Worm (Caenorhabditis elegans) whole organism, L2 larva: Measurements from ENCODE around the gene best-18.

Experiments
- aly-2 ChIP-seq: fragments of 150-350 bp; optimal IDR thresholded peaks from 2 replicates; lab custom pipeline; 2014; ENCODE audit warnings: missing biosample characterization, missing genetic modification characterization
- ceh-16 ChIP-seq: fragments of 150-350 bp; optimal IDR thresholded peaks from 2 replicates; lab custom pipeline; 2014; ENCODE audit warnings: missing biosample characterization, missing genetic modification characterization
- lin-13 ChIP-seq: fragments of 150-350 bp; optimal IDR thresholded peaks from 2 replicates; lab custom pipeline; 2014; ENCODE audit warnings: missing biosample characterization, missing genetic modification reagents, missing genetic modification characterization
- mdl-1 ChIP-seq, 2 experiments: fragments of 150-350 bp in 1 of 2; sonication (generic microtip) in 1 of 2; optimal IDR thresholded peaks; 2 replicates each; lab custom pipeline; 2017; ENCODE audit warnings: missing biosample characterization in 2 of 2, missing genetic modification characterization in 2 of 2
- nhr-129 ChIP-seq: fragments of 150-350 bp; optimal IDR thresholded peaks from 2 replicates; lab custom pipeline; 2014; ENCODE audit warnings: missing biosample characterization, missing genetic modification characterization
- nhr-237 ChIP-seq: fragments of 150-350 bp; optimal IDR thresholded peaks from 2 replicates; lab custom pipeline; 2014; ENCODE audit warnings: missing biosample characterization, missing genetic modification characterization
- zag-1 ChIP-seq: fragments of 150-350 bp; optimal IDR thresholded peaks from 2 replicates; lab custom pipeline; 2014; ENCODE audit warnings: missing biosample characterization, missing genetic modification characterization

ce11 chrIII:10233979-10234378, 21.8 kb downstream of the best-18 start, which contains the start of gene paml-1:
- TF ChIP-seq zag-1 (tag; lab: Kevin White, UChicago) (no peak), nhr-237 (tag; lab: Kevin White, UChicago) (no peak), nhr-129 (tag; lab: Kevin White, UChicago) (no peak), lin-13 (GFP tag; lab: Kevin White, UChicago) (no peak), aly-2 (tag; lab: Kevin White, UChicago) (no peak), mdl-1 (tag; optimal IDR thresholded peaks at IDR 0.05; lab: Kevin White, UChicago) (no peak), ceh-16 (tag; lab: Kevin White, UChicago) (no peak)
